Worm (Caenorhabditis elegans): ENCODE data around the gene fbxa-172.

ce11 chrV:17520735-17521134 is 38.3 kb upstream of the fbxa-172 start, which contains the start of gene fbxa-136:
- TF ChIP-seq hnd-1 (tag; optimal IDR thresholded peaks at IDR 0.05) (no peak), ama-1 (optimal IDR thresholded peaks at IDR 0.05) (no peak), pes-1 (GFP tag; IDR thresholded peaks at IDR 0.05) (no peak), tra-4 (tag; optimal IDR thresholded peaks at IDR 0.05) (no peak), hmbx-1 (tag; optimal IDR thresholded peaks at IDR 0.05) (no peak), tbx-37 (GFP tag; conservative IDR thresholded peaks at IDR 0.05) (no peak), ets-7 (tag; optimal IDR thresholded peaks at IDR 0.05) (no peak)

All from whole organism, early embryonic.